Worm (Caenorhabditis elegans) whole organism, L4/young adult: ENCODE measurements around the gene C05D11.1.

Experiments used
- W03F9.2 ChIP-seq: fragments of 150-350 bp; optimal IDR thresholded peaks from 2 replicates; lab custom pipeline; 2014; ENCODE audit warnings: missing biosample characterization, missing genetic modification characterization
- dao-5 ChIP-seq: sonication (generic microtip); optimal IDR thresholded peaks from 2 replicates; lab custom pipeline; 2016; ENCODE audit warnings: missing genotype, missing genetic modification characterization, moderate library complexity, missing compliant biosample characterization
- him-1 ChIP-seq: sonication (generic microtip); optimal IDR thresholded peaks from 2 replicates; lab custom pipeline; 2016; ENCODE audit warnings: missing genotype, missing genetic modification reagents, missing genetic modification characterization, missing compliant biosample characterization

Gene C05D11.1

ce11 chrIII:6418254-6418653 is 18.2 kb upstream of the C05D11.1 start:
- TF ChIP-seq him-1 (tag; lab: Kevin White, UChicago) (no peak), W03F9.2 (no peak), dao-5 (no peak)

ce11 chrIII:6419409-6419944 is 16.9 kb upstream of the C05D11.1 start, which contains the start of gene atgl-1:
atgl-1 (minus strand) TSS chrIII:6419459.
- no peak for TF ChIP-seq W03F9.2
- no peak for TF ChIP-seq him-1 (tag; lab: Kevin White, UChicago)
- TF ChIP-seq dao-5 = no peak

ce11 chrIII:6420201-6420600 is 16.2 kb upstream of the C05D11.1 start:
- TF ChIP-seq dao-5 (no peak), W03F9.2 (no peak), him-1 (tag; lab: Kevin White, UChicago) (no peak)

ce11 chrIII:6420995-6421404 is 15.4 kb upstream of the C05D11.1 start:
- TF ChIP-seq him-1 (tag; lab: Kevin White, UChicago) (no peak), W03F9.2 (peak; percentile 60)

- TF ChIP-seq W03F9.2 (no peak), him-1 (tag; lab: Kevin White, UChicago) (no peak), dao-5 (no peak)
These were observed 14.9 kb upstream of the C05D11.1 start for ce11 chrIII:6421473-6421872.

ce11 chrIII:6421973-6422511 is 14.4 kb upstream of the C05D11.1 start:
- TF ChIP-seq W03F9.2 (no peak), dao-5 (no peak), him-1 (tag; lab: Kevin White, UChicago) (no peak)

- no peak for TF ChIP-seq him-1 (tag; lab: Kevin White, UChicago)
- no peak for TF ChIP-seq dao-5
- no peak for TF ChIP-seq W03F9.2
These were observed 13.7 kb upstream of the C05D11.1 start for ce11 chrIII:6422721-6423120.

- no peak for TF ChIP-seq him-1 (tag; lab: Kevin White, UChicago)
These were observed 9.2 kb upstream of the C05D11.1 start, which contains the start of gene C05D11.8 for ce11 chrIII:6427205-6427604. C05D11.8 (minus strand) TSS chrIII:6427305.

- TF ChIP-seq dao-5 (no peak), W03F9.2 (no peak), him-1 (tag; lab: Kevin White, UChicago) (no peak)
These were observed 5.6 kb upstream of the C05D11.1 start, which contains the start of gene popl-1 for ce11 chrIII:6430834-6431233. popl-1 (minus strand) TSS chrIII:6430934.

- TF ChIP-seq W03F9.2 (peak; percentile 91), dao-5 (no peak)
These were observed 4.6 kb upstream of the C05D11.1 start, which contains the start of the genes mrps-17 and txdc-9 for ce11 chrIII:6431766-6432228. mrps-17 (minus strand) TSS chrIII:6431798. txdc-9 (plus strand) TSS chrIII:6432178.

ce11 chrIII:6432939-6433338 is 3.5 kb upstream of the C05D11.1 start, which contains the start of gene vps-16:
vps-16 (plus strand) TSS chrIII:6433239.
- TF ChIP-seq dao-5 (no peak), him-1 (tag; lab: Kevin White, UChicago) (no peak), W03F9.2 (no peak)

ce11 chrIII:6439854-6440253 is 3.4 kb downstream of the C05D11.1 start:
- no peak for TF ChIP-seq him-1 (tag; lab: Kevin White, UChicago)
- TF ChIP-seq W03F9.2 = no peak

ce11 chrIII:6442305-6443125 is 6.1 kb downstream of the C05D11.1 start, which contains the start of gene mel-32:
mel-32 (minus strand) TSS chrIII:6443000.
- no peak for TF ChIP-seq him-1 (tag; lab: Kevin White, UChicago)
- TF ChIP-seq W03F9.2 = no peak
- no peak for TF ChIP-seq dao-5

- TF ChIP-seq him-1 (tag; lab: Kevin White, UChicago) (no peak), dao-5 (no peak), W03F9.2 (peak; percentile 65)
These were observed 7.9 kb downstream of the C05D11.1 start, which contains the start of gene C05D11.13 for ce11 chrIII:6444335-6444734. C05D11.13 (minus strand) TSS chrIII:6444586.

ce11 chrIII:6446807-6447206 is 10.4 kb downstream of the C05D11.1 start, which contains the start of gene let-721:
let-721 (minus strand) TSS chrIII:6446907.
- TF ChIP-seq dao-5 (no peak), him-1 (tag; lab: Kevin White, UChicago) (no peak), W03F9.2 (no peak)
